Worm (Caenorhabditis elegans): ENCODE results near the gene W03G1.5.

- TF ChIP-seq fkh-10 (GFP tag; optimal IDR thresholded peaks at IDR 0.05), result no peak
- TF ChIP-seq pqm-1 (tag; optimal IDR thresholded peaks at IDR 0.05), result no peak
- no peak for TF ChIP-seq pha-2 (tag; optimal IDR thresholded peaks at IDR 0.05)
- TF ChIP-seq hlh-15 (tag; optimal IDR thresholded peaks at IDR 0.05), result no peak
- TF ChIP-seq unc-55 (GFP tag; optimal IDR thresholded peaks at IDR 0.05), result no peak
- TF ChIP-seq pax-1 (tag; optimal IDR thresholded peaks at IDR 0.05), result no peak
- TF ChIP-seq pha-4 (tag; optimal IDR thresholded peaks at IDR 0.05), result no peak
- no peak for TF ChIP-seq ama-1 (optimal IDR thresholded peaks at IDR 0.05)
- TF ChIP-seq ceh-9 (tag; optimal IDR thresholded peaks at IDR 0.05), result no peak
- no peak for TF ChIP-seq hlh-30 (tag; optimal IDR thresholded peaks at IDR 0.05; ENCODE audit: insufficient read depth)
- TF ChIP-seq dve-1 (tag; optimal IDR thresholded peaks at IDR 0.05), result no peak
- no peak for TF ChIP-seq lim-6 (tag; optimal IDR thresholded peaks at IDR 0.05)
- no peak for TF ChIP-seq ttx-3 (tag; optimal IDR thresholded peaks at IDR 0.05)
- no peak for TF ChIP-seq gmeb-2 (tag; optimal IDR thresholded peaks at IDR 0.05)
Observed at ce11 chrIV:523595-523994, 17.3 kb upstream of the W03G1.5 start, which contains the start of gene asm-3.
